Worm (Caenorhabditis elegans) whole organism, midembryonic: ENCODE results near the gene mec-17.

Experiments used
- T22C8.4 ChIP-seq: fragments of 200-800 bp; sonication (Bioruptor generic); IDR thresholded peaks from 2 replicates; pipeline ENCODE4 v1.3.6; 2022; ENCODE audit warnings: missing genetic modification characterization, missing compliant biosample characterization
- cog-1 ChIP-seq: sonication (generic microtip); optimal IDR thresholded peaks from 2 replicates; lab custom pipeline; 2016; ENCODE audit warnings: missing genetic modification characterization, missing compliant biosample characterization
- flt-1 ChIP-seq: fragments of 200-800 bp; sonication (Bioruptor generic); IDR thresholded peaks from 2 replicates; pipeline ENCODE4 v1.3.6; 2022; ENCODE audit warnings: missing genetic modification characterization, missing compliant biosample characterization
- klf-2 ChIP-seq: fragments of 200-800 bp; sonication (Bioruptor generic); conservative IDR thresholded peaks from 2 replicates; pipeline ENCODE4 v1.3.6; 2022; ENCODE audit warnings: missing genetic modification reagents, missing genetic modification characterization, missing compliant biosample characterization
- med-1 ChIP-seq: sonication (generic microtip); optimal IDR thresholded peaks from 2 replicates; lab custom pipeline; 2017; ENCODE audit warnings: missing genetic modification characterization, mild to moderate bottlenecking, missing compliant biosample characterization, antibody characterized with exemption, missing genetic modification reagents; ENCODE audit not compliant: insufficient read depth
- ref-1 ChIP-seq: fragments of 200-800 bp; sonication (Bioruptor generic); conservative IDR thresholded peaks from 2 replicates; pipeline ENCODE4 v1.3.6; 2022; ENCODE audit warnings: missing genetic modification reagents, missing genetic modification characterization, missing compliant biosample characterization
- tab-1 ChIP-seq: fragments of 200-800 bp; sonication (Bioruptor generic); IDR thresholded peaks from 2 replicates; pipeline ENCODE4 v1.3.6; 2022; ENCODE audit warnings: missing genetic modification characterization, missing compliant biosample characterization
- ztf-23 ChIP-seq: fragments of 200-800 bp; sonication (Bioruptor generic); IDR thresholded peaks from 2 replicates; pipeline ENCODE4 v1.3.6; 2022; ENCODE audit warnings: missing genetic modification reagents, missing genetic modification characterization, missing compliant biosample characterization
- ztf-29 ChIP-seq: fragments of 200-800 bp; sonication (Bioruptor generic); IDR thresholded peaks from 2 replicates; pipeline ENCODE4 v1.3.6; 2022; ENCODE audit warnings: missing genetic modification reagents, missing genetic modification characterization, missing compliant biosample characterization

DNA sequence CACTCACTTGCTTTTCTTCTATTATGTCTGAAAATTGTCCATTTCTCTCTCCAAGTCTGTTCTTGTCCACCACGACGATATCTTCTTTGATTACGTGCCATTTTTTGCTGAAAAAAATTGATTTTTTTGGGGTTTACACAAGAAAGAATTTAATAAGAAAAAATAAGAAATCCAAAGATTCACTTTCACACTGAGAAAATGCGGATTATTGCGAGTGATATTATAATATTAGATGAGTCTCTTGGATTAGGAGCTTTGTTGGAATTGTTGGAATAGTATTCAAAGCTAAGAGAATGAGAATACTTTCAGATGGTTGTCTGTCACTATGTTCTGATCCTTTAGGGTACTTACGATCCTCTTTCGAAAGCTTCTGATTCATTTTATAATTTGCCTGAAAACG, 48.1 kb downstream of the mec-17 start, which contains the start of gene F20D12.7:
- TF ChIP-seq T22C8.4 (GFP tag; lab: Robert Waterston, UW) (no peak), ref-1 (GFP tag; lab: Robert Waterston, UW) (no peak), cog-1 (no peak), klf-2 (GFP tag; lab: Robert Waterston, UW) (no peak), flt-1 (GFP tag; lab: Robert Waterston, UW) (no peak), med-1 (GFP tag; lab: Kevin White, UChicago) (no peak), ztf-29 (no peak), tab-1 (GFP tag; lab: Robert Waterston, UW) (no peak), ztf-23 (GFP tag; lab: Robert Waterston, UW) (no peak)
